Fruit fly (Drosophila melanogaster): ENCODE measurements around the gene CG5746.

Gene CG5746

dm6 chr3R:24348420-24349190 is at the start of gene CG5746, which contains the start of gene CG6454 (continued):
- TF ChIP-seq Hand (GFP tag; optimal IDR thresholded peaks at IDR 0.05) (no peak), Blimp-1 (GFP tag; optimal IDR thresholded peaks at IDR 0.05) (no peak), CG11093 (GFP tag; IDR thresholded peaks at IDR 0.05) (no peak), CG10654 (GFP tag; optimal IDR thresholded peaks at IDR 0.05) (no peak), pum (GFP tag; optimal IDR thresholded peaks at IDR 0.05) (peak; percentile 55), gem (tag; optimal IDR thresholded peaks at IDR 0.05) (no peak), exex (tag; optimal IDR thresholded peaks at IDR 0.05) (no peak), Max (GFP tag; optimal IDR thresholded peaks at IDR 0.05) (peak; percentile 39), CG4328 (GFP tag; optimal IDR thresholded peaks at IDR 0.05) (no peak), CG10274 (GFP tag; optimal IDR thresholded peaks at IDR 0.05) (no peak), ase (GFP tag; IDR thresholded peaks at IDR 0.05) (no peak), Ets65A (GFP tag) (peak; percentile 69), CG4707 (GFP tag; optimal IDR thresholded peaks at IDR 0.05) (no peak), CG10565 (GFP tag; optimal IDR thresholded peaks at IDR 0.05) (no peak), GATAe (GFP tag; conservative IDR thresholded peaks at IDR 0.05) (no peak), CG7556 (GFP tag; optimal IDR thresholded peaks at IDR 0.05) (no peak), CG15479 (GFP tag; optimal IDR thresholded peaks at IDR 0.05) (no peak), CG6765 (GFP tag; optimal IDR thresholded peaks at IDR 0.05) (peak; percentile 30), Kr (GFP tag; optimal IDR thresholded peaks at IDR 0.05) (no peak), CkIIα-i1 (GFP tag; IDR thresholded peaks at IDR 0.05) (no peak), CG15011 (GFP tag; optimal IDR thresholded peaks at IDR 0.05) (no peak), org-1 (GFP tag; optimal IDR thresholded peaks at IDR 0.05) (no peak), zen (tag; optimal IDR thresholded peaks at IDR 0.05) (peak; percentile 25), cg (GFP tag; optimal IDR thresholded peaks at IDR 0.05) (no peak), CG14860 (GFP tag; IDR thresholded peaks at IDR 0.05; ENCODE audit: partially characterized antibody) (no peak), caup (GFP tag; optimal IDR thresholded peaks at IDR 0.05; ENCODE audit: severe bottlenecking) (no peak), slou (GFP tag; optimal IDR thresholded peaks at IDR 0.05) (no peak), CG1603 (tag; optimal IDR thresholded peaks at IDR 0.05) (no peak), CG10321 (GFP tag; IDR thresholded peaks at IDR 0.05) (no peak), CG1024 (GFP tag; IDR thresholded peaks at IDR 0.05) (no peak), wdn (GFP tag; IDR thresholded peaks at IDR 0.05) (peak; percentile 45; the same call in 1 of the 2 replicates), CG10462 (GFP tag; optimal IDR thresholded peaks at IDR 0.05) (no peak), mirr (GFP tag; optimal IDR thresholded peaks at IDR 0.05) (no peak), zfh1 (GFP tag; IDR thresholded peaks at IDR 0.05) (peak; percentile 35; the same call in 1 of the 3 replicates), esg (GFP tag; conservative IDR thresholded peaks at IDR 0.05) (no peak), chinmo (GFP tag; IDR thresholded peaks at IDR 0.05; ENCODE audit: partially characterized antibody) (no peak), toy (GFP tag; IDR thresholded peaks at IDR 0.05) (no peak), CG7963 (GFP tag; IDR thresholded peaks at IDR 0.05; ENCODE audit: partially characterized antibody) (no peak), CG13624 (GFP tag; optimal IDR thresholded peaks at IDR 0.05) (peak; percentile 53), pb (GFP tag; optimal IDR thresholded peaks at IDR 0.05) (no peak), bigmax (GFP tag; optimal IDR thresholded peaks at IDR 0.05) (no peak), CG1647 (GFP tag; optimal IDR thresholded peaks at IDR 0.05) (peak; percentile 15), CG2889 (GFP tag; IDR thresholded peaks at IDR 0.05) (0 out of 3 replicates have a peak, but pooled peaks have one; percentile 53), knrl (GFP tag; IDR thresholded peaks at IDR 0.05; ENCODE audit: partially characterized antibody) (no peak), CG2120 (GFP tag; optimal IDR thresholded peaks at IDR 0.05) (peak; percentile 82), CG1832 (GFP tag; optimal IDR thresholded peaks at IDR 0.05) (no peak), crol (GFP tag; IDR thresholded peaks at IDR 0.05) (no peak), CG3847 (GFP tag; IDR thresholded peaks at IDR 0.05) (0 out of 2 replicates have a peak, but pooled peaks have one; percentile 33), Ets97D (GFP tag; optimal IDR thresholded peaks at IDR 0.05) (peak; percentile 68)
